Fruit fly (Drosophila melanogaster) whole organism, adult: ENCODE data around the gene trbd.

Experiments
- CG11617 ChIP-seq: fragments of 200-800 bp; sonication (Bioruptor generic); optimal IDR thresholded peaks from 2 replicates; lab custom pipeline; 2017; ENCODE audit warnings: mild to moderate bottlenecking, missing biosample characterization, missing genetic modification reagents, missing genetic modification characterization
- CG12768 ChIP-seq: fragments of 200-800 bp; sonication (Bioruptor generic); optimal IDR thresholded peaks from 2 replicates; lab custom pipeline; 2017; ENCODE audit warnings: missing biosample characterization, missing genetic modification characterization, mild to moderate bottlenecking, moderate library complexity, missing genetic modification reagents
- CG14711 ChIP-seq: fragments of 200-800 bp; sonication (Bioruptor generic); optimal IDR thresholded peaks from 2 replicates; lab custom pipeline; 2018; ENCODE audit warnings: missing biosample characterization, mild to moderate bottlenecking, missing genetic modification characterization, moderate library complexity
- CG1620 ChIP-seq: fragments of 200-800 bp; sonication (Bioruptor generic); optimal IDR thresholded peaks from 2 replicates; lab custom pipeline; 2016; ENCODE audit warnings: missing biosample characterization, missing genetic modification characterization
- CG33017 ChIP-seq: fragments of 200-800 bp; sonication (Bioruptor generic); optimal IDR thresholded peaks from 2 replicates; lab custom pipeline; 2018; ENCODE audit warnings: missing biosample characterization, mild to moderate bottlenecking, missing genetic modification characterization, moderate library complexity
- CG5204 ChIP-seq: fragments of 200-800 bp; sonication (Bioruptor generic); optimal IDR thresholded peaks from 2 replicates; lab custom pipeline; 2016; ENCODE audit warnings: missing biosample characterization, missing genetic modification characterization
- CG7045 ChIP-seq: fragments of 200-800 bp; sonication (Bioruptor generic); optimal IDR thresholded peaks from 2 replicates; lab custom pipeline; 2017; ENCODE audit warnings: missing biosample characterization, mild to moderate bottlenecking, missing genetic modification characterization
- CG7101 ChIP-seq: fragments of 200-800 bp; sonication (Bioruptor generic); optimal IDR thresholded peaks from 2 replicates; lab custom pipeline; 2018; ENCODE audit warnings: missing biosample characterization, mild to moderate bottlenecking, missing genetic modification characterization, moderate library complexity
- Clk ChIP-seq: fragments of 200-800 bp; sonication (Bioruptor generic); optimal IDR thresholded peaks from 2 replicates; lab custom pipeline; 2017; ENCODE audit warnings: missing biosample characterization, missing genetic modification characterization
- Crg-1 ChIP-seq: fragments of 200-800 bp; sonication (Bioruptor generic); optimal IDR thresholded peaks from 2 replicates; lab custom pipeline; 2016; ENCODE audit warnings: missing biosample characterization, missing genetic modification characterization
- Hr96 ChIP-seq: fragments of 200-800 bp; sonication (Bioruptor generic); optimal IDR thresholded peaks from 2 replicates; lab custom pipeline; 2016; ENCODE audit warnings: missing biosample characterization, missing genetic modification characterization
- Mnt ChIP-seq: fragments of 200-800 bp; sonication (Bioruptor generic); optimal IDR thresholded peaks from 2 replicates; lab custom pipeline; 2016; ENCODE audit warnings: missing biosample characterization, mild to moderate bottlenecking, missing genetic modification characterization
- bab1 ChIP-seq: fragments of 200-800 bp; sonication (Bioruptor generic); optimal IDR thresholded peaks from 3 replicates; lab custom pipeline; 2019; ENCODE audit warnings: missing biosample characterization, mild to moderate bottlenecking, missing genetic modification characterization, moderate library complexity
- cic ChIP-seq: fragments of 200-800 bp; sonication (Bioruptor generic); optimal IDR thresholded peaks from 2 replicates; lab custom pipeline; 2017; ENCODE audit warnings: missing biosample characterization, mild to moderate bottlenecking, missing genetic modification characterization, moderate library complexity
- cnc ChIP-seq, 2 experiments: fragments of >200 bp; optimal IDR thresholded peaks; 2 replicates each; lab custom pipeline; 2017
- kay ChIP-seq: fragments of 200-800 bp; sonication (Bioruptor generic); peaks from one replicate; lab custom pipeline; 2016; ENCODE audit warnings: missing biosample characterization, missing genetic modification characterization, borderline replicate concordance
- ovo ChIP-seq: fragments of 200-800 bp; sonication (Bioruptor generic); optimal IDR thresholded peaks from 2 replicates; lab custom pipeline; 2016; ENCODE audit warnings: missing biosample characterization, missing genetic modification characterization
- pad ChIP-seq: fragments of 200-800 bp; sonication (Bioruptor generic); optimal IDR thresholded peaks from 3 replicates; lab custom pipeline; 2017; ENCODE audit warnings: missing biosample characterization, missing genetic modification characterization, mild to moderate bottlenecking, moderate library complexity, missing genetic modification reagents
- tj ChIP-seq: fragments of 200-800 bp; sonication (Bioruptor generic); optimal IDR thresholded peaks from 3 replicates; lab custom pipeline; 2017; ENCODE audit warnings: missing biosample characterization, mild to moderate bottlenecking, missing genetic modification characterization, moderate library complexity
- toe ChIP-seq: fragments of 200-800 bp; sonication (Bioruptor generic); optimal IDR thresholded peaks from 2 replicates; lab custom pipeline; 2016; ENCODE audit warnings: missing biosample characterization, missing genetic modification characterization

trbd gene

DNA sequence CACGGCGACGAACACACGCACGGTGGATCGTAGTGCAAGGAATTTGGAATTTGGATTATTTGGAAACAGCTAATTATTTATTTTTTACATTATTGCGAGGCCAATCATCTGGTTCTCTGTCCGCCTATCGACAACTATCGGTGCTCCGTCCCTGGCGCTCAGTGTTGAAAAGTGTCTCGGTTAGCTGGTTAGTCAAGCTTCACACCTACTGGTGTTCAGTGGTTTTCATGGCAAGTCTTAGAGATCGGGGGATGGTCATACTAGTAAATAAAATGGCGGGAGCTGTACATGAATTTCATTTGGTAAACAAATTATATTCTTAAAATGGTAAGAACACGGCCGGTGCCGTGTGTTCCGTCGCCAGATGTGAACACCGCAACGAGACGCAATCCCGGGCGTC is at the start of gene trbd, which contains the start of gene dmt:
TSS of gene trbd (minus strand) at position 152 of the 400 bp plus-strand sequence.
TSS of gene dmt (plus strand) at position 257 of the 400 bp plus-strand sequence.
- TF ChIP-seq Clk (GFP tag; lab: Kevin White, UChicago) (peak; percentile 67), CG5204 (GFP tag; lab: Kevin White, UChicago) (no peak), CG7045 (GFP tag; lab: Kevin White, UChicago) (no peak), cnc (optimal IDR thresholded peaks at IDR 0.05; lab: Kevin White, UChicago) (no peak), pad (GFP tag; lab: Kevin White, UChicago) (peak; percentile 65), CG1620 (GFP tag; lab: Kevin White, UChicago) (peak; percentile 81), ovo (peak; percentile 58), tj (GFP tag; lab: Kevin White, UChicago) (peak; percentile 16), CG7101 (tag; lab: Kevin White, UChicago) (peak; percentile 68), cic (peak; percentile 4), kay (GFP tag; lab: Kevin White, UChicago) (no peak), bab1 (peak; percentile 76), CG12768 (GFP tag; lab: Kevin White, UChicago) (peak; percentile 14), Crg-1 (peak; percentile 70), Mnt (peak; percentile 74), Hr96 (GFP tag; lab: Kevin White, UChicago) (no peak), CG11617 (GFP tag; lab: Kevin White, UChicago) (peak; percentile 26), CG33017 (tag; lab: Kevin White, UChicago) (no peak), CG14711 (tag; lab: Kevin White, UChicago) (no peak), toe (GFP tag; lab: Kevin White, UChicago) (no peak)

- no peak for TF ChIP-seq kay (GFP tag; lab: Kevin White, UChicago)
- no peak for TF ChIP-seq CG7045 (GFP tag; lab: Kevin White, UChicago)
- peak; percentile 2 for TF ChIP-seq CG7101 (tag; lab: Kevin White, UChicago)
- TF ChIP-seq tj (GFP tag; lab: Kevin White, UChicago): peak; percentile 38
- TF ChIP-seq CG1620 (GFP tag; lab: Kevin White, UChicago): peak; percentile 23
- TF ChIP-seq Clk (GFP tag; lab: Kevin White, UChicago): no peak
- TF ChIP-seq bab1: peak; percentile 70
- TF ChIP-seq ovo: no peak
- TF ChIP-seq CG5204 (GFP tag; lab: Kevin White, UChicago): no peak
- TF ChIP-seq CG12768 (GFP tag; lab: Kevin White, UChicago): peak; percentile 44
- peak; percentile 50 for TF ChIP-seq CG11617 (GFP tag; lab: Kevin White, UChicago)
- TF ChIP-seq Mnt: peak; percentile 43
- peak; percentile 21 for TF ChIP-seq CG33017 (tag; lab: Kevin White, UChicago)
- TF ChIP-seq cic: peak; percentile 85
Measured at dm6 chr3R:9759360-9760191, 48.7 kb upstream of the trbd start, which contains the start of gene Mpi. Gene Mpi, plus strand, starts transcription at chr3R:9759622.

DNA sequence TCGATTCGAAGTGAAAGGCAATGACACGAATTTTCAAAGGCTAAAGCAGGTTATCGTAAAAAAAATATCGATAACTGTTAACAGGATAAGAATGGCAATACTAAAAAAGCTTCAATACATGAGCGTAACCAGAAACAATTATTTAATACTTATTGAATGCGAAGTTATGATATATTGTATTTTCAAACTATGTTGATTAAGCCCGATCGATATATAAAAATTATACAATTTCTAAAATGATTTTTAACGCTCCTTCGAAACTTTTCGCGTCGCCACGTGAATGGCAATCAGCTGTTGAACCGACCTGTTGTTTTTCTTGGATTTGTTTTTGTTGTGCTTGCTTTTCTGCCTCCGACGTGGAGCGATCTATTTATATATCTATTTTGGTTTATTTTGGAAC is 45.4 kb upstream of the trbd start, which contains the start of the genes Alg12 and Rpt3R:
TSS of gene Alg12 (plus strand) at position 305 of the 400 bp plus-strand sequence.
TSS of gene Rpt3R (minus strand) at position 324 of the 400 bp plus-strand sequence.
- TF ChIP-seq Mnt (no peak), tj (GFP tag; lab: Kevin White, UChicago) (no peak), CG11617 (GFP tag; lab: Kevin White, UChicago) (peak; percentile 4), bab1 (peak; percentile 21), CG1620 (GFP tag; lab: Kevin White, UChicago) (no peak), toe (GFP tag; lab: Kevin White, UChicago) (no peak), CG7045 (GFP tag; lab: Kevin White, UChicago) (no peak), CG14711 (tag; lab: Kevin White, UChicago) (peak; percentile 71), Crg-1 (peak; percentile 19), CG7101 (tag; lab: Kevin White, UChicago) (no peak), CG12768 (GFP tag; lab: Kevin White, UChicago) (no peak), CG5204 (GFP tag; lab: Kevin White, UChicago) (no peak), cic (no peak), pad (GFP tag; lab: Kevin White, UChicago) (no peak), Clk (GFP tag; lab: Kevin White, UChicago) (no peak), cnc (optimal IDR thresholded peaks at IDR 0.05; lab: Kevin White, UChicago) (no peak)

DNA sequence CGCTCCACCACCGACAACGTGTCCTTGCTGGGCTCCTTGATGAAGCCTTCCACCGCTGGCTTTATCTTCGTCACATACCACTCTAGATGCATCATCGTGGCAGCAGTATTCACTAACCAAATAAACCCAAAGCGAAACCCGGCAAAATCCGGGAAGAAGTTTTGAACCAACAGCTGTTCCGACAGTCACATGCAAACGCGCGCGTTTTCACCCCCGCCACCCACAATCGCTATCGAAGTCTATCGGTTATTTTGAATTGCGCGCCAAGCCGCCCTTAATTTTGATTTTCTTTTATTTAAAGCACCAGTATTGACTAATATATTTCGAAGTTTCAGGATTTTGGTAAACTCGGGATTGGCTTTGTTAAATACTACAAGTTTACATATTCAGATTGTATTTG is 43.6 kb upstream of the trbd start, which contains the start of gene Tti1:
TSS of gene Tti1 (minus strand) at position 200 of the 400 bp plus-strand sequence.
- no peak for TF ChIP-seq ovo
- no peak for TF ChIP-seq CG12768 (GFP tag; lab: Kevin White, UChicago)
- TF ChIP-seq kay (GFP tag; lab: Kevin White, UChicago): no peak
- TF ChIP-seq toe (GFP tag; lab: Kevin White, UChicago): no peak
- no peak for TF ChIP-seq Mnt

DNA sequence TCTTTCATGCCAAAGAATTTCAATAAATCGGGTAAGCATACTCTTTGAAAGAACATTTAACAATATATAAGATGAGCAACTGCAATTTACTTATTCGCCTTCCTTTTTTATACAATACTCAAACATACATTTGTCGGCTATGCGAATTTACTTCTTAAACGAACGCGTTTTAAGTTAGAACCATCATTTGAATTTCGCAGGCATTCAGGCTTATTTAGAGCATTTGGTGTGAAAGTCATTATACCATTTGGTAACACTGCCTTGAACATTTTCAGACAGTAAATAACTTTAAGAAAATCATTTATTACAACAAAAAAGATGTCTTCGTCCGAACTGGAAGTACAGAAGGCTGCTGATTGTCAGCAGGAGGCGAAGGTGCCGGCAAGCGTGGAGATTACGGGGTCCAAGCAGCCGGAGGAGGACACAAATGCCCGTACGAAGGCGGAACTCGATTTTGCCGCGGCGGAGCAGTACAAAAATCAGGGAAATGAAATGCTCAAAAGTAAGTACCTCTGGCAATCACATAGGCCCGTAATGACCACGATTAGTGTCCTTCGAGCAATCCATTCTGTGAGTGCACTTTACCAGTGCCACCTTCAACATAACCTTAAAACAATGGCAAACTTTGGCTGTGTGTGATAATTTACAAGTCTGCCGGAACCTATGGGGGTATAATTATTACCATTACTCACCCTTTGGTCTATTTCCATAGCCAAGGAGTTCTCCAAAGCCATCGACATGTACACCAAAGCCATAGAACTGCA is 37.2 kb upstream of the trbd start:
- TF ChIP-seq toe (GFP tag; lab: Kevin White, UChicago): no peak

dm6 chr3R:9747875-9747899 is 36.9 kb upstream of the trbd start, which contains the start of gene PpD3:
Gene PpD3, plus strand, starts transcription at chr3R:9747875.
- TF ChIP-seq Crg-1: no peak
- no peak for TF ChIP-seq cnc (optimal IDR thresholded peaks at IDR 0.05; lab: Kevin White, UChicago)
- no peak for TF ChIP-seq CG11617 (GFP tag; lab: Kevin White, UChicago)
- TF ChIP-seq Hr96 (GFP tag; lab: Kevin White, UChicago): no peak
- no peak for TF ChIP-seq Clk (GFP tag; lab: Kevin White, UChicago)
- TF ChIP-seq CG5204 (GFP tag; lab: Kevin White, UChicago): no peak
- no peak for TF ChIP-seq cic
- TF ChIP-seq CG1620 (GFP tag; lab: Kevin White, UChicago): no peak
- TF ChIP-seq Mnt: no peak
- no peak for TF ChIP-seq bab1
- no peak for TF ChIP-seq CG7101 (tag; lab: Kevin White, UChicago)
